Fruit fly (Drosophila melanogaster) whole organism, embryonic: ENCODE measurements around the gene net.
A peak's percentile ranks its signal among the peaks of the same experiment; 100 is the strongest.

Experiments
- Abd-B ChIP-seq: fragments of 200-800 bp; sonication (Bioruptor generic); optimal IDR thresholded peaks from 2 replicates; lab custom pipeline; 2018; ENCODE audit warnings: missing biosample characterization, mild to moderate bottlenecking, missing genetic modification characterization, moderate library complexity
- Awh ChIP-seq: fragments of 200-800 bp; sonication (Bioruptor generic); IDR thresholded peaks from 2 replicates; pipeline ENCODE4, ENCODE4 v1.3.6; 2022; ENCODE audit warnings: missing biosample characterization, missing genetic modification characterization
- CG12155 ChIP-seq: fragments of 200-800 bp; sonication (Bioruptor generic); optimal IDR thresholded peaks from 3 replicates; lab custom pipeline; 2016; ENCODE audit warnings: missing biosample characterization, missing genetic modification characterization
- CG1233 ChIP-seq: fragments of 200-800 bp; sonication (Bioruptor generic); optimal IDR thresholded peaks from 4 replicates; lab custom pipeline; 2018; ENCODE audit warnings: missing biosample characterization, mild to moderate bottlenecking, missing genetic modification characterization
- CG12769 ChIP-seq: fragments of 200-800 bp; sonication (Bioruptor generic); optimal IDR thresholded peaks from 2 replicates; lab custom pipeline; 2019; ENCODE audit warnings: missing biosample characterization, mild to moderate bottlenecking, missing genetic modification characterization, moderate library complexity
- CG13424 ChIP-seq: fragments of 200-800 bp; sonication (Bioruptor generic); optimal IDR thresholded peaks from 2 replicates; lab custom pipeline; 2019; ENCODE audit warnings: missing biosample characterization, mild to moderate bottlenecking, missing genetic modification characterization, moderate library complexity
- CG14441 ChIP-seq: fragments of 200-800 bp; sonication (Bioruptor generic); IDR thresholded peaks from 2 replicates; pipeline ENCODE4 v1.3.6; 2022; ENCODE audit warnings: missing biosample characterization, missing genetic modification characterization
- CG14710 ChIP-seq: fragments of 200-800 bp; sonication (Bioruptor generic); optimal IDR thresholded peaks from 3 replicates; lab custom pipeline; 2019; ENCODE audit warnings: missing biosample characterization, mild to moderate bottlenecking, missing genetic modification characterization, moderate library complexity
- CG1832 ChIP-seq: fragments of 200-800 bp; sonication (Bioruptor generic); optimal IDR thresholded peaks from 2 replicates; lab custom pipeline; 2017; ENCODE audit warnings: missing biosample characterization, mild to moderate bottlenecking, missing genetic modification characterization, inconsistent platforms
- CG2678 ChIP-seq: fragments of 200-800 bp; sonication (Bioruptor generic); optimal IDR thresholded peaks from 3 replicates; lab custom pipeline; 2019; ENCODE audit warnings: missing biosample characterization, mild to moderate bottlenecking, missing genetic modification characterization, moderate library complexity
- CG32772 ChIP-seq: fragments of 200-800 bp; sonication (Bioruptor generic); IDR thresholded peaks from 2 replicates; pipeline ENCODE4 v1.3.6; 2022; ENCODE audit warnings: missing biosample characterization, missing genetic modification characterization
- CG34224 ChIP-seq: fragments of 200-800 bp; sonication (Bioruptor generic); IDR thresholded peaks from 3 replicates; pipeline ENCODE4 v1.3.6; 2022; ENCODE audit warnings: missing biosample characterization, missing genetic modification characterization; ENCODE audit not compliant: partially characterized antibody
- CG3838 ChIP-seq: fragments of 200-800 bp; sonication (Bioruptor generic); optimal IDR thresholded peaks from 3 replicates; lab custom pipeline; 2016; ENCODE audit warnings: missing biosample characterization, missing genetic modification characterization
- CG6175 ChIP-seq: fragments of 200-800 bp; sonication (Bioruptor generic); IDR thresholded peaks from 3 replicates; pipeline ENCODE4 v1.3.6; 2022; ENCODE audit warnings: missing biosample characterization, missing genetic modification characterization
- CG6689 ChIP-seq: fragments of 200-800 bp; sonication (Bioruptor generic); IDR thresholded peaks from 2 replicates; pipeline ENCODE4 v1.3.6; 2022; ENCODE audit warnings: missing biosample characterization, missing genetic modification characterization
- CG6765 ChIP-seq: fragments of 200-800 bp; sonication (Bioruptor generic); optimal IDR thresholded peaks from 3 replicates; lab custom pipeline; 2017; ENCODE audit warnings: missing biosample characterization, mild to moderate bottlenecking, missing genetic modification characterization
- CG6791 ChIP-seq: fragments of 200-800 bp; sonication (Bioruptor generic); IDR thresholded peaks from 3 replicates; pipeline ENCODE4 v1.3.6; 2022; ENCODE audit warnings: missing biosample characterization, missing genetic modification characterization; ENCODE audit not compliant: partially characterized antibody
- CG7987 ChIP-seq: fragments of 200-800 bp; sonication (Bioruptor generic); optimal IDR thresholded peaks from 2 replicates; lab custom pipeline; 2018; ENCODE audit warnings: missing biosample characterization, mild to moderate bottlenecking, missing genetic modification characterization, moderate library complexity
- CG8089 ChIP-seq: fragments of 200-800 bp; sonication (Bioruptor generic); optimal IDR thresholded peaks from 3 replicates; lab custom pipeline; 2016; ENCODE audit warnings: missing biosample characterization, missing genetic modification characterization
- CG8478 ChIP-seq: fragments of >200 bp; optimal IDR thresholded peaks from 2 replicates; lab custom pipeline; 2018
- CG8765 ChIP-seq: fragments of 200-800 bp; sonication (Bioruptor generic); IDR thresholded peaks from 2 replicates; pipeline ENCODE4 v1.3.6; 2022; ENCODE audit warnings: missing biosample characterization, missing genetic modification characterization
- CG9215 ChIP-seq: fragments of 200-800 bp; sonication (Bioruptor generic); IDR thresholded peaks from 2 replicates; pipeline ENCODE4 v1.3.6; 2022; ENCODE audit warnings: missing biosample characterization, missing genetic modification characterization
- Dref ChIP-seq: fragments of 200-800 bp; sonication (Bioruptor generic); IDR thresholded peaks from 2 replicates; pipeline ENCODE4 v1.3.6; 2022; ENCODE audit warnings: missing biosample characterization, missing genetic modification characterization
- E2f1 ChIP-seq: fragments of 200-800 bp; sonication (Bioruptor generic); IDR thresholded peaks from 2 replicates; pipeline ENCODE4 v1.3.6; 2022; ENCODE audit warnings: missing biosample characterization, missing genetic modification characterization
- H2.0 ChIP-seq: fragments of 200-800 bp; sonication (Bioruptor generic); IDR thresholded peaks from 2 replicates; pipeline ENCODE4 v1.3.6; 2022; ENCODE audit warnings: missing biosample characterization, missing genetic modification characterization
- NC2β ChIP-seq: fragments of 200-800 bp; sonication (Bioruptor generic); optimal IDR thresholded peaks from 2 replicates; lab custom pipeline; 2016; ENCODE audit warnings: missing biosample characterization, missing genetic modification characterization
- NfI ChIP-seq: fragments of 200-800 bp; sonication (Bioruptor generic); optimal IDR thresholded peaks from 3 replicates; lab custom pipeline; 2018; ENCODE audit warnings: missing biosample characterization, mild to moderate bottlenecking, missing genetic modification characterization, moderate library complexity
- Oaz ChIP-seq: fragments of 200-800 bp; sonication (Bioruptor generic); IDR thresholded peaks from 2 replicates; pipeline ENCODE4 v1.3.6; 2022; ENCODE audit warnings: missing biosample characterization, missing genetic modification characterization
- Pdp1 ChIP-seq, 2 experiments: fragments of 200-800 bp; sonication (Bioruptor generic); optimal IDR thresholded peaks; 3 replicates each; lab custom pipeline; 2016; ENCODE audit warnings: missing biosample characterization in 2 of 2, missing genetic modification characterization in 2 of 2, mild to moderate bottlenecking in 1 of 2, moderate library complexity in 1 of 2
- Ravus ChIP-seq: fragments of 200-800 bp; sonication (Bioruptor generic); IDR thresholded peaks from 2 replicates; pipeline ENCODE4 v1.3.6; 2022; ENCODE audit warnings: missing biosample characterization, missing genetic modification characterization
- Rx ChIP-seq: fragments of 200-800 bp; sonication (Bioruptor generic); IDR thresholded peaks from 2 replicates; pipeline ENCODE4 v1.3.6; 2022; ENCODE audit warnings: missing biosample characterization, missing genetic modification characterization
- Side ChIP-seq: fragments of 200-800 bp; sonication (Bioruptor generic); optimal IDR thresholded peaks from 2 replicates; lab custom pipeline; 2016; ENCODE audit warnings: missing biosample characterization, missing genetic modification characterization
- Sin3A ChIP-seq: fragments of >200 bp; optimal IDR thresholded peaks from 2 replicates; lab custom pipeline; 2018
- Trl ChIP-seq, 3 experiments: fragments of >200 bp in 2 of 3; fragments of 200-800 bp in 1 of 3; sonication (Bioruptor generic) in 1 of 3; optimal IDR thresholded peaks; 2 replicates in 1 of 3; 3 replicates in 2 of 3; lab custom pipeline; 2016 to 2017; ENCODE audit warnings: missing biosample characterization in 1 of 3, missing genetic modification characterization in 1 of 3
- ase ChIP-seq: fragments of 200-800 bp; sonication (Bioruptor generic); IDR thresholded peaks from 3 replicates; pipeline ENCODE4 v1.3.6; 2022; ENCODE audit warnings: missing biosample characterization, missing genetic modification characterization
- bab2 ChIP-seq: fragments of 200-800 bp; sonication (Bioruptor generic); optimal IDR thresholded peaks from 2 replicates; lab custom pipeline; 2016; ENCODE audit warnings: missing biosample characterization, missing genetic modification characterization
- bcd ChIP-seq: fragments of 200-800 bp; sonication (Bioruptor generic); optimal IDR thresholded peaks from 2 replicates; lab custom pipeline; 2017; ENCODE audit warnings: missing biosample characterization, mild to moderate bottlenecking, missing genetic modification characterization
- ci ChIP-seq: fragments of 200-800 bp; sonication (Bioruptor generic); IDR thresholded peaks from 3 replicates; pipeline ENCODE4 v1.3.6; 2022; ENCODE audit warnings: missing biosample characterization, missing genetic modification characterization
- corto ChIP-seq: fragments of 200-800 bp; sonication (Bioruptor generic); optimal IDR thresholded peaks from 2 replicates; lab custom pipeline; 2016; ENCODE audit warnings: missing biosample characterization, mild to moderate bottlenecking, missing genetic modification characterization, moderate library complexity
- fd102C ChIP-seq: fragments of 200-800 bp; sonication (Bioruptor generic); optimal IDR thresholded peaks from 2 replicates; lab custom pipeline; 2018; ENCODE audit warnings: missing biosample characterization, mild to moderate bottlenecking, missing genetic modification characterization, moderate library complexity
- hkb ChIP-seq, 2 experiments: fragments of 200-800 bp in 1 of 2; fragments of >200 bp in 1 of 2; sonication (Bioruptor generic) in 1 of 2; IDR thresholded peaks in 1 of 2; optimal IDR thresholded peaks in 1 of 2; 2 replicates each; pipeline versions ENCODE4 v1.3.6 to Lab custom; 2017 to 2022; ENCODE audit warnings: missing biosample characterization in 1 of 2, missing genetic modification characterization in 1 of 2
- lola ChIP-seq, 3 experiments: fragments of >200 bp in 2 of 3; fragments of 200-800 bp in 1 of 3; sonication (Bioruptor generic) in 1 of 3; optimal IDR thresholded peaks; 2 replicates each; lab custom pipeline; 2017 to 2019; ENCODE audit warnings: missing biosample characterization in 3 of 3, missing genetic modification characterization in 3 of 3, mild to moderate bottlenecking in 1 of 3, moderate library complexity in 1 of 3
- nerfin-1 ChIP-seq: fragments of 200-800 bp; sonication (Bioruptor generic); optimal IDR thresholded peaks from 3 replicates; lab custom pipeline; 2019; ENCODE audit warnings: missing biosample characterization, mild to moderate bottlenecking, missing genetic modification characterization, moderate library complexity
- oc ChIP-seq: fragments of 200-800 bp; sonication (Bioruptor generic); optimal IDR thresholded peaks from 2 replicates; lab custom pipeline; 2018; ENCODE audit warnings: missing biosample characterization, mild to moderate bottlenecking, missing genetic modification characterization, moderate library complexity
- pita ChIP-seq: fragments of 200-800 bp; sonication (Bioruptor generic); optimal IDR thresholded peaks from 2 replicates; lab custom pipeline; 2017; ENCODE audit warnings: missing biosample characterization, mild to moderate bottlenecking, missing genetic modification characterization
- slou ChIP-seq: fragments of 200-800 bp; sonication (Bioruptor generic); optimal IDR thresholded peaks from 3 replicates; lab custom pipeline; 2016; ENCODE audit warnings: missing biosample characterization, missing genetic modification characterization
- sob ChIP-seq: fragments of 200-800 bp; sonication (Bioruptor generic); IDR thresholded peaks from 2 replicates; pipeline ENCODE4 v1.3.6; 2022; ENCODE audit warnings: missing biosample characterization, missing genetic modification characterization
- tna ChIP-seq: fragments of 200-800 bp; sonication (Bioruptor generic); IDR thresholded peaks from 2 replicates; pipeline ENCODE4 v1.3.6; 2022; ENCODE audit warnings: missing biosample characterization, missing genetic modification characterization; ENCODE audit not compliant: partially characterized antibody
- wor ChIP-seq: fragments of 200-800 bp; sonication (Bioruptor generic); IDR thresholded peaks from 2 replicates; pipeline ENCODE4 v1.3.6; 2022; ENCODE audit warnings: missing biosample characterization, missing genetic modification characterization
- zfh1 ChIP-seq: fragments of 200-800 bp; sonication (Bioruptor generic); IDR thresholded peaks from 3 replicates; pipeline ENCODE4 v1.3.6; 2022; ENCODE audit warnings: missing biosample characterization, missing genetic modification characterization

net gene

dm6 chr2L:87255-87723 is at the start of gene net (continued):
- TF ChIP-seq bab2 (GFP tag; lab: Kevin White, UChicago), result no peak
- TF ChIP-seq CG6765 (GFP tag; lab: Kevin White, UChicago), result peak; percentile 61
- TF ChIP-seq Ravus (GFP tag; lab: Robert Waterston, UW), result no peak
- TF ChIP-seq Sin3A, result no peak
- no peak for TF ChIP-seq CG9215 (GFP tag; lab: Robert Waterston, UW)
- TF ChIP-seq CG8765 (GFP tag; lab: Robert Waterston, UW), result no peak
- no peak for TF ChIP-seq Rx (GFP tag; lab: Robert Waterston, UW)
- TF ChIP-seq CG14441 (GFP tag; lab: Robert Waterston, UW), result no peak
- peak; percentile 58 for TF ChIP-seq CG14710
- no peak for TF ChIP-seq oc (tag; lab: Kevin White, UChicago)
- peak; percentile 72 for TF ChIP-seq corto (GFP tag; lab: Kevin White, UChicago)
- TF ChIP-seq NfI, result peak; percentile 85
- TF ChIP-seq CG1832 (GFP tag; lab: Kevin White, UChicago), result no peak
- TF ChIP-seq CG8089 (GFP tag; lab: Kevin White, UChicago), result no peak
- no peak for TF ChIP-seq ase (GFP tag; lab: Robert Waterston, UW)
- TF ChIP-seq CG1233 (GFP tag; lab: Kevin White, UChicago), result peak; percentile 59
- no peak for TF ChIP-seq tna (GFP tag; lab: Robert Waterston, UW)
- TF ChIP-seq CG12769, result peak; percentile 68
- peak; percentile 69; the same call in 1 of the 2 replicates for TF ChIP-seq sob (GFP tag; lab: Robert Waterston, UW)
- TF ChIP-seq zfh1, result 0 out of 3 replicates have a peak, but pooled peaks have one; percentile 54
- TF ChIP-seq Pdp1 (GFP tag; optimal IDR thresholded peaks at IDR 0.05; lab: Kevin White, UChicago), result no peak
- TF ChIP-seq nerfin-1 (tag; lab: Kevin White, UChicago), result peak; percentile 54
- peak in 1 of 3 experiments; percentile 69 for TF ChIP-seq lola (GFP tag; optimal IDR thresholded peaks at IDR 0.05; lab: Kevin White, UChicago)
- no peak for TF ChIP-seq CG34224 (GFP tag; lab: Robert Waterston, UW)
- TF ChIP-seq CG6791 (GFP tag; lab: Robert Waterston, UW), result no peak
- TF ChIP-seq Awh (GFP tag; lab: Robert Waterston, UW), result no peak
- no peak for TF ChIP-seq wor (GFP tag; lab: Robert Waterston, UW)
- no peak for TF ChIP-seq Dref
- TF ChIP-seq CG6175 (GFP tag; lab: Robert Waterston, UW), result no peak
- no peak for TF ChIP-seq Oaz (GFP tag; lab: Robert Waterston, UW)
- no peak for TF ChIP-seq CG7987 (GFP tag; lab: Kevin White, UChicago)
- TF ChIP-seq CG2678 (tag; lab: Kevin White, UChicago), result peak; percentile 88
- no peak for TF ChIP-seq CG3838 (GFP tag; lab: Kevin White, UChicago)
- TF ChIP-seq CG12155 (GFP tag; lab: Kevin White, UChicago), result peak; percentile 47
- peak; percentile 66; the same call in 2 of the 3 replicates for TF ChIP-seq ci (GFP tag; lab: Robert Waterston, UW)
- no peak for TF ChIP-seq CG8478
- TF ChIP-seq hkb (optimal IDR thresholded peaks at IDR 0.05; lab: Kevin White, UChicago), result no peak
- TF ChIP-seq hkb (GFP tag; IDR thresholded peaks at IDR 0.05; lab: Robert Waterston, UW), result 0 out of 2 replicates have a peak, but pooled peaks have one; percentile 39
- no peak for TF ChIP-seq slou (GFP tag; lab: Kevin White, UChicago)
- no peak for TF ChIP-seq Abd-B (GFP tag; lab: Kevin White, UChicago)
- no peak for TF ChIP-seq Side (GFP tag; lab: Kevin White, UChicago)
- no peak for TF ChIP-seq CG32772
- TF ChIP-seq H2.0, result no peak
- TF ChIP-seq NC2β (GFP tag; lab: Kevin White, UChicago), result no peak
- 0 out of 2 replicates have a peak, but pooled peaks have one; percentile 37 for TF ChIP-seq E2f1
- TF ChIP-seq pita (GFP tag; lab: Kevin White, UChicago), result no peak
- TF ChIP-seq Trl (optimal IDR thresholded peaks at IDR 0.05; lab: Kevin White, UChicago), result no peak
- no peak for TF ChIP-seq Trl (GFP tag; optimal IDR thresholded peaks at IDR 0.05; lab: Kevin White, UChicago)
- TF ChIP-seq fd102C (GFP tag; lab: Kevin White, UChicago), result peak; percentile 12
- TF ChIP-seq bcd, result peak; percentile 73
- 0 out of 2 replicates have a peak, but pooled peaks have one; percentile 35 for TF ChIP-seq CG6689 (GFP tag; lab: Robert Waterston, UW)
- peak; percentile 85 for TF ChIP-seq CG13424
